Fruit fly (Drosophila melanogaster) whole organism, embryonic: ENCODE results near the gene CG43680.

Experiments used
- Adf1 ChIP-seq: fragments of 200-800 bp; sonication (Bioruptor generic); IDR thresholded peaks from 2 replicates; pipeline ENCODE4 v1.3.6; 2022; ENCODE audit warnings: missing biosample characterization, missing genetic modification characterization
- B-H2 ChIP-seq: fragments of 200-800 bp; sonication (Bioruptor generic); optimal IDR thresholded peaks from 2 replicates; lab custom pipeline; 2018; ENCODE audit warnings: missing biosample characterization, mild to moderate bottlenecking, missing genetic modification characterization
- Bgb ChIP-seq: fragments of 200-800 bp; sonication (Bioruptor generic); IDR thresholded peaks from 2 replicates; pipeline ENCODE4 v1.3.6; 2022; ENCODE audit warnings: missing biosample characterization, missing genetic modification characterization; ENCODE audit not compliant: partially characterized antibody
- CG10543 ChIP-seq: fragments of 200-800 bp; sonication (Bioruptor generic); optimal IDR thresholded peaks from 3 replicates; lab custom pipeline; 2017; ENCODE audit warnings: missing biosample characterization, mild to moderate bottlenecking, missing genetic modification characterization, moderate library complexity
- CG11456 ChIP-seq: fragments of 200-800 bp; sonication (Bioruptor generic); IDR thresholded peaks from 3 replicates; pipeline ENCODE4 v1.3.6; 2022; ENCODE audit warnings: missing biosample characterization, missing genetic modification characterization
- CG1233 ChIP-seq: fragments of 200-800 bp; sonication (Bioruptor generic); optimal IDR thresholded peaks from 4 replicates; lab custom pipeline; 2018; ENCODE audit warnings: missing biosample characterization, mild to moderate bottlenecking, missing genetic modification characterization
- CG15011 ChIP-seq: fragments of 200-800 bp; sonication (Bioruptor generic); optimal IDR thresholded peaks from 3 replicates; lab custom pipeline; 2018; ENCODE audit warnings: missing biosample characterization, mild to moderate bottlenecking, missing genetic modification characterization
- CG15073 ChIP-seq: fragments of 200-800 bp; sonication (Bioruptor generic); optimal IDR thresholded peaks from 2 replicates; lab custom pipeline; 2016; ENCODE audit warnings: missing biosample characterization, missing genetic modification characterization
- CG16813 ChIP-seq: fragments of 200-800 bp; sonication (Bioruptor generic); IDR thresholded peaks from 3 replicates; pipeline ENCODE4 v1.3.6; 2022; ENCODE audit warnings: missing biosample characterization, missing genetic modification characterization; ENCODE audit not compliant: partially characterized antibody
- CG16815 ChIP-seq: fragments of 200-800 bp; sonication (Bioruptor generic); optimal IDR thresholded peaks from 3 replicates; lab custom pipeline; 2017; ENCODE audit warnings: missing biosample characterization, mild to moderate bottlenecking, missing genetic modification characterization
- CG17912 ChIP-seq: fragments of 200-800 bp; sonication (Bioruptor generic); optimal IDR thresholded peaks from 2 replicates; lab custom pipeline; 2018; ENCODE audit warnings: missing biosample characterization, mild to moderate bottlenecking, missing genetic modification characterization
- CG1792 ChIP-seq: fragments of 200-800 bp; sonication (Bioruptor generic); optimal IDR thresholded peaks from 2 replicates; lab custom pipeline; 2016; ENCODE audit warnings: missing biosample characterization, missing genetic modification characterization
- CG18764 ChIP-seq: fragments of 200-800 bp; sonication (Bioruptor generic); optimal IDR thresholded peaks from 3 replicates; lab custom pipeline; 2016; ENCODE audit warnings: missing biosample characterization, missing genetic modification characterization
- CG31365 ChIP-seq: fragments of 200-800 bp; sonication (Bioruptor generic); optimal IDR thresholded peaks from 2 replicates; lab custom pipeline; 2018; ENCODE audit warnings: missing biosample characterization, mild to moderate bottlenecking, missing genetic modification characterization
- CG3407 ChIP-seq: fragments of 200-800 bp; sonication (Bioruptor generic); optimal IDR thresholded peaks from 2 replicates; lab custom pipeline; 2018; ENCODE audit warnings: missing biosample characterization, mild to moderate bottlenecking, missing genetic modification characterization
- CG34422 ChIP-seq: fragments of 200-800 bp; sonication (Bioruptor generic); IDR thresholded peaks from 3 replicates; pipeline ENCODE4 v1.3.6; 2022; ENCODE audit warnings: missing biosample characterization, missing genetic modification characterization
- CG4328 ChIP-seq: fragments of 200-800 bp; sonication (Bioruptor generic); optimal IDR thresholded peaks from 3 replicates; lab custom pipeline; 2017; ENCODE audit warnings: missing biosample characterization, missing genetic modification reagents, missing genetic modification characterization
- CG43689 ChIP-seq: fragments of 200-800 bp; sonication (Bioruptor generic); IDR thresholded peaks from 2 replicates; pipeline ENCODE4 v1.3.6; 2022; ENCODE audit warnings: missing biosample characterization, missing genetic modification characterization
- CG5245 ChIP-seq: fragments of 200-800 bp; sonication (Bioruptor generic); optimal IDR thresholded peaks from 3 replicates; lab custom pipeline; 2016; ENCODE audit warnings: missing biosample characterization, missing genetic modification characterization
- CG7556 ChIP-seq: fragments of 200-800 bp; sonication (Bioruptor generic); optimal IDR thresholded peaks from 2 replicates; lab custom pipeline; 2017; ENCODE audit warnings: missing biosample characterization, mild to moderate bottlenecking, missing genetic modification characterization
- CG8089 ChIP-seq: fragments of 200-800 bp; sonication (Bioruptor generic); optimal IDR thresholded peaks from 3 replicates; lab custom pipeline; 2016; ENCODE audit warnings: missing biosample characterization, missing genetic modification characterization
- CG9727 ChIP-seq: fragments of 200-800 bp; sonication (Bioruptor generic); optimal IDR thresholded peaks from 3 replicates; lab custom pipeline; 2017; ENCODE audit warnings: missing biosample characterization, mild to moderate bottlenecking, missing genetic modification characterization
- CkIIα-i1 ChIP-seq: fragments of 200-800 bp; sonication (Bioruptor generic); IDR thresholded peaks from 2 replicates; pipeline ENCODE4 v1.3.6; 2022; ENCODE audit warnings: missing biosample characterization, missing genetic modification characterization
- Dad ChIP-seq: fragments of 200-800 bp; sonication (Bioruptor generic); optimal IDR thresholded peaks from 3 replicates; lab custom pipeline; 2016; ENCODE audit warnings: missing biosample characterization, missing genetic modification characterization
- Dbx ChIP-seq: fragments of 200-800 bp; sonication (Bioruptor generic); IDR thresholded peaks from 3 replicates; pipeline ENCODE4 v1.3.6; 2022; ENCODE audit warnings: missing biosample characterization, missing genetic modification characterization
- Deaf1 ChIP-seq: fragments of 200-800 bp; optimal IDR thresholded peaks from 3 replicates; lab custom pipeline; 2019; ENCODE audit warnings: missing biosample characterization, mild to moderate bottlenecking, missing genetic modification characterization, moderate library complexity
- Eip74EF ChIP-seq, 2 experiments: fragments of 200-800 bp in 1 of 2; fragments of >200 bp in 1 of 2; sonication (Bioruptor generic) in 1 of 2; optimal IDR thresholded peaks; 2 replicates each; lab custom pipeline; 2017 to 2019; ENCODE audit warnings: missing biosample characterization in 2 of 2, missing genetic modification characterization in 2 of 2, mild to moderate bottlenecking in 1 of 2, moderate library complexity in 1 of 2
- HmgZ ChIP-seq: fragments of 200-800 bp; sonication (Bioruptor generic); optimal IDR thresholded peaks from 2 replicates; lab custom pipeline; 2018; ENCODE audit warnings: missing biosample characterization, mild to moderate bottlenecking, missing genetic modification characterization
- Lhr ChIP-seq: fragments of 200-800 bp; sonication (Bioruptor generic); optimal IDR thresholded peaks from 3 replicates; lab custom pipeline; 2017; ENCODE audit warnings: mild to moderate bottlenecking, missing biosample characterization, missing genetic modification reagents, missing genetic modification characterization
- Side ChIP-seq: fragments of 200-800 bp; sonication (Bioruptor generic); optimal IDR thresholded peaks from 2 replicates; lab custom pipeline; 2016; ENCODE audit warnings: missing biosample characterization, missing genetic modification characterization
- Sry-δ ChIP-seq: fragments of 200-800 bp; sonication (Bioruptor generic); optimal IDR thresholded peaks from 2 replicates; lab custom pipeline; 2016; ENCODE audit warnings: missing biosample characterization, missing genetic modification characterization
- Xrp1 ChIP-seq: fragments of 200-800 bp; sonication (Bioruptor generic); IDR thresholded peaks from 2 replicates; pipeline ENCODE4 v1.3.6; 2022; ENCODE audit warnings: missing biosample characterization, missing genetic modification characterization
- ash1 ChIP-seq: fragments of 200-800 bp; sonication (Bioruptor generic); optimal IDR thresholded peaks from 2 replicates; lab custom pipeline; 2018; ENCODE audit warnings: missing biosample characterization, mild to moderate bottlenecking, missing genetic modification characterization
- bbx ChIP-seq: fragments of 200-800 bp; sonication (Bioruptor generic); IDR thresholded peaks from 2 replicates; pipeline ENCODE4 v1.3.6; 2022; ENCODE audit warnings: missing biosample characterization, missing genetic modification characterization; ENCODE audit not compliant: partially characterized antibody
- cas ChIP-seq: fragments of 200-800 bp; sonication (Bioruptor generic); IDR thresholded peaks from 2 replicates; pipeline ENCODE4 v1.3.6; 2022; ENCODE audit warnings: missing biosample characterization, missing genetic modification characterization
- corto ChIP-seq: fragments of 200-800 bp; sonication (Bioruptor generic); optimal IDR thresholded peaks from 2 replicates; lab custom pipeline; 2016; ENCODE audit warnings: missing biosample characterization, mild to moderate bottlenecking, missing genetic modification characterization, moderate library complexity
- dm ChIP-seq: fragments of 200-800 bp; sonication (Bioruptor generic); optimal IDR thresholded peaks from 3 replicates; lab custom pipeline; 2016; ENCODE audit warnings: missing biosample characterization, missing genetic modification characterization
- dysf ChIP-seq: fragments of 200-800 bp; sonication (Bioruptor generic); IDR thresholded peaks from 3 replicates; pipeline ENCODE4 v1.3.6; 2022; ENCODE audit warnings: missing biosample characterization, missing genetic modification characterization
- ewg ChIP-seq: fragments of 200-800 bp; sonication (Bioruptor generic); optimal IDR thresholded peaks from 3 replicates; lab custom pipeline; 2017; ENCODE audit warnings: mild to moderate bottlenecking, missing biosample characterization, missing genetic modification reagents, missing genetic modification characterization
- ftz-f1 ChIP-seq: fragments of 200-800 bp; sonication (Bioruptor generic); optimal IDR thresholded peaks from 2 replicates; lab custom pipeline; 2016; ENCODE audit warnings: missing biosample characterization, missing genetic modification characterization
- gt ChIP-seq: fragments of 200-800 bp; sonication (Bioruptor generic); IDR thresholded peaks from 2 replicates; pipeline ENCODE4 v1.3.6; 2022; ENCODE audit warnings: missing biosample characterization, missing genetic modification characterization
- kah ChIP-seq: fragments of 200-800 bp; sonication (Bioruptor generic); optimal IDR thresholded peaks from 2 replicates; lab custom pipeline; 2018; ENCODE audit warnings: missing biosample characterization, mild to moderate bottlenecking, missing genetic modification characterization
- nom ChIP-seq: fragments of 200-800 bp; sonication (Bioruptor generic); optimal IDR thresholded peaks from 2 replicates; lab custom pipeline; 2017; ENCODE audit warnings: missing biosample characterization, missing genetic modification characterization, mild to moderate bottlenecking, moderate library complexity, missing genetic modification reagents
- peb ChIP-seq: fragments of 200-800 bp; sonication (Bioruptor generic); IDR thresholded peaks from 2 replicates; pipeline ENCODE4 v1.3.6; 2022; ENCODE audit warnings: missing biosample characterization, missing genetic modification characterization
- prd ChIP-seq, 3 experiments: fragments of >200 bp in 2 of 3; fragments of 200-800 bp in 1 of 3; sonication (Bioruptor generic) in 1 of 3; optimal IDR thresholded peaks in 2 of 3; IDR thresholded peaks in 1 of 3; 2 replicates in 2 of 3; 3 replicates in 1 of 3; pipeline versions ENCODE4 v1.3.6 to Lab custom; 2017 to 2022; ENCODE audit warnings: missing biosample characterization in 1 of 3, missing genetic modification characterization in 1 of 3
- sens ChIP-seq: fragments of 200-800 bp; sonication (Bioruptor generic); peaks from one replicate; lab custom pipeline; 2016; ENCODE audit warnings: missing biosample characterization, missing genetic modification characterization
- sisA ChIP-seq: fragments of 200-800 bp; sonication (Bioruptor generic); IDR thresholded peaks from 2 replicates; pipeline ENCODE4 v1.3.6; 2022; ENCODE audit warnings: missing biosample characterization, missing genetic modification characterization
- slp2 ChIP-seq: fragments of 200-800 bp; sonication (Bioruptor generic); optimal IDR thresholded peaks from 2 replicates; lab custom pipeline; 2016; ENCODE audit warnings: missing biosample characterization, missing genetic modification characterization
- sug ChIP-seq: fragments of 200-800 bp; optimal IDR thresholded peaks from 2 replicates; lab custom pipeline; 2019; ENCODE audit warnings: missing biosample characterization, mild to moderate bottlenecking, missing genetic modification characterization, moderate library complexity
- tap ChIP-seq: fragments of 200-800 bp; optimal IDR thresholded peaks from 3 replicates; lab custom pipeline; 2019; ENCODE audit warnings: missing biosample characterization, mild to moderate bottlenecking, missing genetic modification characterization, moderate library complexity
- trem ChIP-seq: fragments of 200-800 bp; optimal IDR thresholded peaks from 3 replicates; lab custom pipeline; 2019; ENCODE audit warnings: missing biosample characterization, mild to moderate bottlenecking, missing genetic modification characterization, moderate library complexity
- vfl ChIP-seq: fragments of 200-800 bp; sonication (Bioruptor generic); optimal IDR thresholded peaks from 2 replicates; lab custom pipeline; 2016; ENCODE audit warnings: missing biosample characterization, missing genetic modification characterization

The CG43680 gene

dm6 chr3L:15073680-15074079 is 20.5 kb upstream of the CG43680 start (continued):
- no peak for TF ChIP-seq CG7556 (GFP tag; lab: Kevin White, UChicago)
- peak; percentile 83 for TF ChIP-seq kah
- TF ChIP-seq CG1792 (GFP tag; lab: Kevin White, UChicago): no peak
- no peak for TF ChIP-seq CG17912 (GFP tag; lab: Kevin White, UChicago)
- TF ChIP-seq CG15073 (GFP tag; lab: Kevin White, UChicago): no peak
- TF ChIP-seq CG16815 (GFP tag; lab: Kevin White, UChicago): no peak
- TF ChIP-seq Dbx (GFP tag; lab: Robert Waterston, UW): no peak
- TF ChIP-seq tap: no peak
- no peak for TF ChIP-seq Deaf1 (tag; lab: Kevin White, UChicago)
- peak; percentile 41 for TF ChIP-seq CG10543
- no peak for TF ChIP-seq trem (tag; lab: Kevin White, UChicago)
- no peak for TF ChIP-seq vfl (GFP tag; lab: Kevin White, UChicago)
- TF ChIP-seq dm (GFP tag; lab: Kevin White, UChicago): no peak
- no peak for TF ChIP-seq CkIIα-i1 (GFP tag; lab: Robert Waterston, UW)
- TF ChIP-seq sens (GFP tag; lab: Kevin White, UChicago): peak; percentile 30
- TF ChIP-seq CG9727: no peak
- no peak for TF ChIP-seq Lhr (GFP tag; lab: Kevin White, UChicago)
- no peak for TF ChIP-seq gt (GFP tag; lab: Robert Waterston, UW)
- no peak for TF ChIP-seq CG18764 (GFP tag; lab: Kevin White, UChicago)
- TF ChIP-seq CG16813 (GFP tag; lab: Robert Waterston, UW): no peak
- no peak for TF ChIP-seq HmgZ
- TF ChIP-seq bbx (GFP tag; lab: Robert Waterston, UW): no peak
- no peak for TF ChIP-seq ewg
- no peak for TF ChIP-seq Xrp1 (GFP tag; lab: Robert Waterston, UW)
- no peak for TF ChIP-seq corto (GFP tag; lab: Kevin White, UChicago)
- no peak for TF ChIP-seq Dad (GFP tag; lab: Kevin White, UChicago)
- TF ChIP-seq CG1233 (GFP tag; lab: Kevin White, UChicago): no peak
- TF ChIP-seq prd (optimal IDR thresholded peaks at IDR 0.05; lab: Kevin White, UChicago): no peak
- no peak for TF ChIP-seq prd (GFP tag; IDR thresholded peaks at IDR 0.05; lab: Robert Waterston, UW)
- no peak for TF ChIP-seq CG11456 (GFP tag; lab: Robert Waterston, UW)
- peak; percentile 44 for TF ChIP-seq sug (tag; lab: Kevin White, UChicago)
- no peak for TF ChIP-seq CG4328 (GFP tag; lab: Kevin White, UChicago)
- no peak for TF ChIP-seq Side (GFP tag; lab: Kevin White, UChicago)
- TF ChIP-seq CG43689 (GFP tag; lab: Robert Waterston, UW): no peak
- no peak for TF ChIP-seq Adf1 (GFP tag; lab: Robert Waterston, UW)
- TF ChIP-seq peb (GFP tag; lab: Robert Waterston, UW): no peak
- no peak for TF ChIP-seq CG8089 (GFP tag; lab: Kevin White, UChicago)
- no peak for TF ChIP-seq B-H2 (GFP tag; lab: Kevin White, UChicago)
- TF ChIP-seq nom (GFP tag; lab: Kevin White, UChicago): no peak
- TF ChIP-seq CG34422: no peak
- TF ChIP-seq CG15011 (GFP tag; lab: Kevin White, UChicago): no peak
- TF ChIP-seq ftz-f1 (GFP tag; lab: Kevin White, UChicago): peak; percentile 70
- TF ChIP-seq, all 482 proteins: peak for 12

- TF ChIP-seq CG3407 (GFP tag; lab: Kevin White, UChicago) (no peak), slp2 (GFP tag; lab: Kevin White, UChicago) (no peak), sisA (GFP tag; lab: Robert Waterston, UW) (no peak), Sry-δ (GFP tag; lab: Kevin White, UChicago) (peak; percentile 7), cas (GFP tag; lab: Robert Waterston, UW) (no peak), CG5245 (no peak), Eip74EF (GFP tag; optimal IDR thresholded peaks at IDR 0.05; lab: Kevin White, UChicago) (no peak), dysf (GFP tag; lab: Robert Waterston, UW) (no peak), Bgb (GFP tag; lab: Robert Waterston, UW) (no peak), prd (optimal IDR thresholded peaks at IDR 0.05; lab: Kevin White, UChicago) (no peak), prd (GFP tag; IDR thresholded peaks at IDR 0.05; lab: Robert Waterston, UW) (no peak), CG31365 (peak; percentile 3), ash1 (GFP tag; lab: Kevin White, UChicago) (no peak)
These were observed 19.0 kb upstream of the CG43680 start for dm6 chr3L:15072149-15072548.
